Worm (Caenorhabditis elegans) whole organism, L3 larva: ENCODE results near the gene K09C6.7.

Source experiments
- fos-1 ChIP-seq: fragments of 150-350 bp; optimal IDR thresholded peaks from 2 replicates; lab custom pipeline; 2014; ENCODE audit warnings: missing biosample characterization, missing genetic modification characterization
- lin-15B ChIP-seq: fragments of 150-350 bp; optimal IDR thresholded peaks from 2 replicates; lab custom pipeline; 2014; ENCODE audit warnings: missing biosample characterization, missing genetic modification characterization
- nfya-1 ChIP-seq: sonication (generic microtip); optimal IDR thresholded peaks from 2 replicates; lab custom pipeline; 2017; ENCODE audit warnings: missing genetic modification characterization, mild to moderate bottlenecking, missing compliant biosample characterization, antibody characterized with exemption, moderate library complexity; ENCODE audit not compliant: insufficient read depth
- nhr-11 ChIP-seq: fragments of 150-350 bp; optimal IDR thresholded peaks from 2 replicates; lab custom pipeline; 2014; ENCODE audit warnings: missing biosample characterization, missing genetic modification characterization
- nhr-28 ChIP-seq: fragments of 150-350 bp; optimal IDR thresholded peaks from 2 replicates; lab custom pipeline; 2014; ENCODE audit warnings: missing biosample characterization, missing genetic modification characterization

- no peak for TF ChIP-seq fos-1
- TF ChIP-seq nhr-11 (tag; lab: Kevin White, UChicago): no peak
- TF ChIP-seq nhr-28: no peak
- TF ChIP-seq nfya-1 (tag; lab: Kevin White, UChicago): no peak
- TF ChIP-seq lin-15B: no peak
Measured at ce11 chrV:878567-878966, 39.7 kb upstream of the K09C6.7 start, which contains the start of gene T02B11.8.
